Worm (Caenorhabditis elegans) whole organism, young adult: Measurements from ENCODE around the gene byn-1.

Experiments
- F23B12.7 ChIP-seq: sonication (generic microtip); optimal IDR thresholded peaks from 2 replicates; lab custom pipeline; 2017; ENCODE audit warnings: missing genetic modification characterization, mild to moderate bottlenecking, missing compliant biosample characterization, antibody characterized with exemption, moderate library complexity; ENCODE audit not compliant: insufficient read depth
- ama-1 ChIP-seq, 3 experiments: fragments of 150-350 bp in 1 of 3; sonication (generic microtip) in 2 of 3; optimal IDR thresholded peaks; 2 replicates each; lab custom pipeline; 2014 to 2018; ENCODE audit warnings: missing biosample characterization in 2 of 3, missing genetic modification characterization in 2 of 3, missing genetic modification reagents in 2 of 3
- atf-7 ChIP-seq: sonication (generic microtip); optimal IDR thresholded peaks from 2 replicates; lab custom pipeline; 2017; ENCODE audit warnings: mild to moderate bottlenecking, missing genetic modification characterization, missing compliant biosample characterization
- ceh-27 ChIP-seq: fragments of 200-800 bp; sonication (Bioruptor generic); optimal IDR thresholded peaks from 2 replicates; lab custom pipeline; 2018; ENCODE audit warnings: mild to moderate bottlenecking, missing genetic modification characterization, moderate library complexity, missing compliant biosample characterization
- chd-7 ChIP-seq: sonication (generic microtip); optimal IDR thresholded peaks from 2 replicates; lab custom pipeline; 2016; ENCODE audit warnings: mild to moderate bottlenecking, missing genetic modification characterization, moderate library complexity, missing compliant biosample characterization
- dpl-1 ChIP-seq: fragments of 150-350 bp; optimal IDR thresholded peaks from 2 replicates; lab custom pipeline; 2014; ENCODE audit warnings: missing biosample characterization, missing genetic modification reagents, missing genetic modification characterization
- lsl-1 ChIP-seq: fragments of 200-800 bp; sonication (Bioruptor generic); optimal IDR thresholded peaks from 2 replicates; lab custom pipeline; 2018; ENCODE audit warnings: mild to moderate bottlenecking, missing genetic modification characterization, moderate library complexity, missing compliant biosample characterization
- mes-4 ChIP-seq: sonication (generic microtip); optimal IDR thresholded peaks from 2 replicates; lab custom pipeline; 2016; ENCODE audit warnings: missing genotype, missing genetic modification characterization, missing compliant biosample characterization
- tbp1 ChIP-seq: fragments of 200-800 bp; sonication (Bioruptor generic); optimal IDR thresholded peaks from 2 replicates; lab custom pipeline; 2018; ENCODE audit warnings: mild to moderate bottlenecking, missing genetic modification characterization, missing compliant biosample characterization
- unc-130 ChIP-seq: sonication (generic microtip); optimal IDR thresholded peaks from 2 replicates; lab custom pipeline; 2016; ENCODE audit warnings: missing genetic modification reagents, missing genetic modification characterization, missing compliant biosample characterization
- unc-62 ChIP-seq: fragments of 150-350 bp; optimal IDR thresholded peaks from 2 replicates; lab custom pipeline; 2014; ENCODE audit warnings: missing biosample characterization, missing genetic modification reagents, missing genetic modification characterization

DNA sequence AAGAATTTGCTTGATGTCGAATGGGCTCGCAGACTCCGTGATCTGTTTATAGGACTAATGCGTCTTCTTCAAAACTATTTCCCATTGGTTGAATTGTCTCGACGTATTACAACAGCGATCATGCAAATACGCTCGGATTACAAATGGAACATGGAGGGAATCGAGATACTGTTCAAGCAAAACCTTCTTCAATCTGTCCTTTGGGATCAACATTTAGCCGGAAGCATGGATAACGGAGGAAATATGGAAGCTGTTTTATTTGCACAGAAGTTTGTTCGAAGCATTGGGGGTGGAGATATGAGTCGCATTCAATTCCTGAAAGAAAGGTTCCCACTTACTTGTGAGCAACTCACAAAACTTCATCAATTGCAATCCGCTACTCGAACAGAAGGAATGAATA, 24.0 kb downstream of the byn-1 start:
- TF ChIP-seq lsl-1 (GFP tag; lab: Kevin White, UChicago) (no peak), atf-7 (no peak), ama-1 (optimal IDR thresholded peaks at IDR 0.05; lab: Kevin White, UChicago) (no peak), ama-1 (GFP tag; optimal IDR thresholded peaks at IDR 0.05; lab: Kevin White, UChicago) (no peak), mes-4 (no peak), chd-7 (tag; lab: Kevin White, UChicago) (no peak), unc-62 (no peak), unc-130 (no peak), tbp1 (GFP tag; lab: Kevin White, UChicago) (no peak), F23B12.7 (tag; lab: Kevin White, UChicago) (no peak), ceh-27 (GFP tag; lab: Kevin White, UChicago) (no peak), dpl-1 (no peak)
